Worm (Caenorhabditis elegans): ENCODE results near the gene K08B12.3.

- TF ChIP-seq nhr-237 (tag; optimal IDR thresholded peaks at IDR 0.05), result no peak
- TF ChIP-seq lin-13 (tag; optimal IDR thresholded peaks at IDR 0.05), result no peak
- no peak for TF ChIP-seq ztf-11 (tag; optimal IDR thresholded peaks at IDR 0.05)
- TF ChIP-seq lin-32 (GFP tag; optimal IDR thresholded peaks at IDR 0.05), result no peak
- no peak for TF ChIP-seq unc-39 (tag; optimal IDR thresholded peaks at IDR 0.05)
- TF ChIP-seq elt-1 (tag; optimal IDR thresholded peaks at IDR 0.05; ENCODE audit: borderline replicate concordance, insufficient read depth), result no peak
- TF ChIP-seq bed-3 (GFP tag; optimal IDR thresholded peaks at IDR 0.05), result no peak
- TF ChIP-seq nhr-12 (tag; optimal IDR thresholded peaks at IDR 0.05), result no peak
- no peak for TF ChIP-seq elt-3 (tag; optimal IDR thresholded peaks at IDR 0.05)
- no peak for TF ChIP-seq snpc-4 (tag; optimal IDR thresholded peaks at IDR 0.05)
- no peak for TF ChIP-seq unc-62 (GFP tag; optimal IDR thresholded peaks at IDR 0.05)
Measured at ce11 chrV:6222171-6222733, 12.7 kb upstream of the K08B12.3 start.
